Fruit fly (Drosophila melanogaster) whole organism, prepupa: ENCODE results near the gene prt.
A peak's percentile ranks its signal among the peaks of the same experiment; 100 is the strongest.

ENCODE experiments used
- Blimp-1 ChIP-seq: fragments of 200-800 bp; sonication (Bioruptor generic); optimal IDR thresholded peaks from 3 replicates; lab custom pipeline; 2017; ENCODE audit warnings: missing biosample characterization, missing genetic modification characterization, mild to moderate bottlenecking, moderate library complexity, missing genetic modification reagents
- CG10669 ChIP-seq: fragments of 200-800 bp; sonication (Bioruptor generic); optimal IDR thresholded peaks from 3 replicates; lab custom pipeline; 2018; ENCODE audit warnings: missing biosample characterization, mild to moderate bottlenecking, missing genetic modification characterization, moderate library complexity
- CG11294 ChIP-seq: fragments of 200-800 bp; sonication (Bioruptor generic); IDR thresholded peaks from 2 replicates; pipeline ENCODE4 v1.3.6; 2022; ENCODE audit warnings: missing biosample characterization, missing genetic modification characterization
- CG11762 ChIP-seq: fragments of 200-800 bp; sonication (Bioruptor generic); optimal IDR thresholded peaks from 3 replicates; lab custom pipeline; 2016; ENCODE audit warnings: missing biosample characterization, missing genetic modification characterization; ENCODE audit not compliant: insufficient read depth
- CG11902 ChIP-seq: fragments of 200-800 bp; sonication (Bioruptor generic); optimal IDR thresholded peaks from 3 replicates; lab custom pipeline; 2016; ENCODE audit warnings: missing biosample characterization, missing genetic modification characterization
- CG15336 ChIP-seq: fragments of 200-800 bp; sonication (Bioruptor generic); IDR thresholded peaks from 2 replicates; pipeline ENCODE4 v1.3.6; 2022; ENCODE audit warnings: missing biosample characterization, missing genetic modification characterization
- CG1621 ChIP-seq: fragments of 200-800 bp; sonication (Bioruptor generic); optimal IDR thresholded peaks from 3 replicates; lab custom pipeline; 2018; ENCODE audit warnings: missing biosample characterization, mild to moderate bottlenecking, missing genetic modification characterization
- CG16779 ChIP-seq: fragments of 200-800 bp; sonication (Bioruptor generic); optimal IDR thresholded peaks from 3 replicates; lab custom pipeline; 2017; ENCODE audit warnings: missing biosample characterization, mild to moderate bottlenecking, missing genetic modification characterization
- CG3032 ChIP-seq: fragments of 200-800 bp; optimal IDR thresholded peaks from 2 replicates; lab custom pipeline; 2019; ENCODE audit warnings: missing biosample characterization, mild to moderate bottlenecking, missing genetic modification characterization, moderate library complexity
- CG31627 ChIP-seq: fragments of 200-800 bp; sonication (Bioruptor generic); optimal IDR thresholded peaks from 3 replicates; lab custom pipeline; 2016; ENCODE audit warnings: missing biosample characterization, missing genetic modification characterization
- CG32006 ChIP-seq: fragments of 200-800 bp; sonication (Bioruptor generic); optimal IDR thresholded peaks from 3 replicates; lab custom pipeline; 2017; ENCODE audit warnings: missing biosample characterization, mild to moderate bottlenecking, missing genetic modification characterization
- CG6163 ChIP-seq: fragments of 200-800 bp; sonication (Bioruptor generic); IDR thresholded peaks from 3 replicates; pipeline ENCODE4 v1.3.6; 2022; ENCODE audit warnings: missing biosample characterization, missing genetic modification characterization
- CG6276 ChIP-seq: fragments of 200-800 bp; sonication (Bioruptor generic); optimal IDR thresholded peaks from 2 replicates; lab custom pipeline; 2017; ENCODE audit warnings: missing biosample characterization, mild to moderate bottlenecking, missing genetic modification characterization
- CG6792 ChIP-seq: fragments of 200-800 bp; sonication (Bioruptor generic); optimal IDR thresholded peaks from 3 replicates; lab custom pipeline; 2016; ENCODE audit warnings: missing biosample characterization, missing genetic modification characterization
- CG6854 ChIP-seq: fragments of 200-800 bp; sonication (Bioruptor generic); optimal IDR thresholded peaks from 2 replicates; lab custom pipeline; 2017; ENCODE audit warnings: missing biosample characterization, mild to moderate bottlenecking, missing genetic modification characterization
- CG7368 ChIP-seq: fragments of 200-800 bp; sonication (Bioruptor generic); optimal IDR thresholded peaks from 3 replicates; lab custom pipeline; 2016; ENCODE audit warnings: missing biosample characterization, missing genetic modification characterization
- CG8119 ChIP-seq: fragments of 200-800 bp; sonication (Bioruptor generic); IDR thresholded peaks from 3 replicates; pipeline ENCODE4 v1.3.6; 2022; ENCODE audit warnings: missing biosample characterization, missing genetic modification characterization
- CG8632 ChIP-seq: fragments of 200-800 bp; sonication (Bioruptor generic); optimal IDR thresholded peaks from 3 replicates; lab custom pipeline; 2016; ENCODE audit warnings: missing biosample characterization, missing genetic modification characterization
- CG9139 ChIP-seq: fragments of 200-800 bp; sonication (Bioruptor generic); optimal IDR thresholded peaks from 3 replicates; lab custom pipeline; 2017; ENCODE audit warnings: missing biosample characterization, mild to moderate bottlenecking, missing genetic modification characterization
- Eip75B ChIP-seq: fragments of 200-800 bp; sonication (Bioruptor generic); optimal IDR thresholded peaks from 3 replicates; lab custom pipeline; 2016; ENCODE audit warnings: missing biosample characterization, missing genetic modification characterization
- Eip78C ChIP-seq: fragments of 200-800 bp; sonication (Bioruptor generic); peaks from one replicate; lab custom pipeline; 2016; ENCODE audit warnings: missing biosample characterization, missing genetic modification characterization
- Eip93F ChIP-seq: fragments of 200-800 bp; sonication (Bioruptor generic); optimal IDR thresholded peaks from 2 replicates; lab custom pipeline; 2016; ENCODE audit warnings: missing biosample characterization, mild to moderate bottlenecking, missing genetic modification characterization
- Ets21C ChIP-seq: fragments of 200-800 bp; sonication (Bioruptor generic); optimal IDR thresholded peaks from 3 replicates; lab custom pipeline; 2016; ENCODE audit warnings: missing biosample characterization, missing genetic modification characterization
- Ets96B ChIP-seq: fragments of 200-800 bp; optimal IDR thresholded peaks from 2 replicates; lab custom pipeline; 2019; ENCODE audit warnings: missing biosample characterization, mild to moderate bottlenecking, missing genetic modification characterization, moderate library complexity
- Gug ChIP-seq: fragments of 200-800 bp; sonication (Bioruptor generic); IDR thresholded peaks from 2 replicates; pipeline ENCODE4 v1.3.6; 2022; ENCODE audit warnings: missing biosample characterization, missing genetic modification characterization
- Hr38 ChIP-seq: sonication (Bioruptor generic); optimal IDR thresholded peaks from 2 replicates; lab custom pipeline; 2016; ENCODE audit warnings: missing biosample characterization, missing genetic modification characterization
- Hr39 ChIP-seq: fragments of 200-800 bp; sonication (Bioruptor generic); optimal IDR thresholded peaks from 2 replicates; lab custom pipeline; 2016; ENCODE audit warnings: missing biosample characterization, missing genetic modification characterization
- Hr4 ChIP-seq: fragments of 200-800 bp; sonication (Bioruptor generic); optimal IDR thresholded peaks from 3 replicates; lab custom pipeline; 2016; ENCODE audit warnings: missing biosample characterization, missing genetic modification characterization
- Lpt ChIP-seq: fragments of 200-800 bp; sonication (Bioruptor generic); optimal IDR thresholded peaks from 3 replicates; lab custom pipeline; 2016; ENCODE audit warnings: missing biosample characterization, missing genetic modification characterization
- Met ChIP-seq: fragments of 200-800 bp; sonication (Bioruptor generic); optimal IDR thresholded peaks from 3 replicates; lab custom pipeline; 2016; ENCODE audit warnings: missing biosample characterization, missing genetic modification characterization
- OdsH ChIP-seq: fragments of 200-800 bp; sonication (Bioruptor generic); optimal IDR thresholded peaks from 3 replicates; lab custom pipeline; 2016; ENCODE audit warnings: missing biosample characterization, missing genetic modification characterization
- Smox ChIP-seq: fragments of 200-800 bp; sonication (Bioruptor generic); optimal IDR thresholded peaks from 3 replicates; lab custom pipeline; 2016; ENCODE audit warnings: missing biosample characterization, missing genetic modification characterization
- Sox102F ChIP-seq: fragments of 200-800 bp; sonication (Bioruptor generic); optimal IDR thresholded peaks from 2 replicates; lab custom pipeline; 2016; ENCODE audit warnings: missing biosample characterization, mild to moderate bottlenecking, missing genetic modification characterization
- Sox14 ChIP-seq: fragments of 200-800 bp; sonication (Bioruptor generic); optimal IDR thresholded peaks from 3 replicates; lab custom pipeline; 2016; ENCODE audit warnings: missing biosample characterization, missing genetic modification characterization
- achi ChIP-seq: fragments of 200-800 bp; sonication (Bioruptor generic); optimal IDR thresholded peaks from 3 replicates; lab custom pipeline; 2016; ENCODE audit warnings: missing biosample characterization, missing genetic modification characterization
- acj6 ChIP-seq: fragments of 200-800 bp; sonication (Bioruptor generic); optimal IDR thresholded peaks from 3 replicates; lab custom pipeline; 2016; ENCODE audit warnings: missing biosample characterization, missing genetic modification characterization
- cyc ChIP-seq: fragments of 200-800 bp; sonication (Bioruptor generic); optimal IDR thresholded peaks from 3 replicates; lab custom pipeline; 2016; ENCODE audit warnings: missing biosample characterization, missing genetic modification characterization
- dac ChIP-seq: fragments of 200-800 bp; sonication (Bioruptor generic); optimal IDR thresholded peaks from 2 replicates; lab custom pipeline; 2017; ENCODE audit warnings: missing biosample characterization, mild to moderate bottlenecking, missing genetic modification characterization
- dsx ChIP-seq: fragments of 200-800 bp; optimal IDR thresholded peaks from 3 replicates; lab custom pipeline; 2019; ENCODE audit warnings: missing biosample characterization, mild to moderate bottlenecking, missing genetic modification characterization, moderate library complexity; ENCODE audit not compliant: poor library complexity, severe bottlenecking
- eg ChIP-seq: fragments of 200-800 bp; sonication (Bioruptor generic); IDR thresholded peaks from 3 replicates; pipeline ENCODE4 v1.3.6; 2022; ENCODE audit warnings: missing biosample characterization, missing genetic modification characterization
- esn ChIP-seq: fragments of 200-800 bp; sonication (Bioruptor generic); optimal IDR thresholded peaks from 2 replicates; lab custom pipeline; 2016; ENCODE audit warnings: missing biosample characterization, mild to moderate bottlenecking, missing genetic modification characterization, moderate library complexity
- fd59A ChIP-seq: fragments of 200-800 bp; sonication (Bioruptor generic); optimal IDR thresholded peaks from 2 replicates; lab custom pipeline; 2017; ENCODE audit warnings: missing biosample characterization, mild to moderate bottlenecking, missing genetic modification characterization, missing genetic modification reagents
- fkh ChIP-seq: fragments of 200-800 bp; sonication (Bioruptor generic); optimal IDR thresholded peaks from 3 replicates; lab custom pipeline; 2017; ENCODE audit warnings: missing biosample characterization, mild to moderate bottlenecking, missing genetic modification characterization, moderate library complexity
- net ChIP-seq: fragments of 200-800 bp; sonication (Bioruptor generic); optimal IDR thresholded peaks from 3 replicates; lab custom pipeline; 2016; ENCODE audit warnings: missing biosample characterization, missing genetic modification characterization
- salr ChIP-seq, 2 experiments: fragments of 200-800 bp; sonication (Bioruptor generic); optimal IDR thresholded peaks; 3 replicates each; lab custom pipeline; 2016 to 2018; ENCODE audit warnings: missing biosample characterization in 2 of 2, missing genetic modification characterization in 2 of 2, mild to moderate bottlenecking in 1 of 2
- spab ChIP-seq: fragments of 200-800 bp; sonication (Bioruptor generic); optimal IDR thresholded peaks from 2 replicates; lab custom pipeline; 2017; ENCODE audit warnings: missing biosample characterization, mild to moderate bottlenecking, missing genetic modification characterization, missing genetic modification reagents
- ss ChIP-seq, 2 experiments: fragments of 200-800 bp; sonication (Bioruptor generic); optimal IDR thresholded peaks; 2 replicates in 1 of 2; 3 replicates in 1 of 2; lab custom pipeline; 2017 to 2018; ENCODE audit warnings: mild to moderate bottlenecking in 2 of 2, missing biosample characterization in 2 of 2, missing genetic modification characterization in 2 of 2, moderate library complexity in 1 of 2
- svp ChIP-seq: fragments of 200-800 bp; sonication (Bioruptor generic); peaks from one replicate; lab custom pipeline; 2016; ENCODE audit warnings: missing biosample characterization, missing genetic modification characterization
- topi ChIP-seq: fragments of 200-800 bp; sonication (Bioruptor generic); optimal IDR thresholded peaks from 3 replicates; lab custom pipeline; 2016; ENCODE audit warnings: missing biosample characterization, missing genetic modification characterization

The prt gene

DNA sequence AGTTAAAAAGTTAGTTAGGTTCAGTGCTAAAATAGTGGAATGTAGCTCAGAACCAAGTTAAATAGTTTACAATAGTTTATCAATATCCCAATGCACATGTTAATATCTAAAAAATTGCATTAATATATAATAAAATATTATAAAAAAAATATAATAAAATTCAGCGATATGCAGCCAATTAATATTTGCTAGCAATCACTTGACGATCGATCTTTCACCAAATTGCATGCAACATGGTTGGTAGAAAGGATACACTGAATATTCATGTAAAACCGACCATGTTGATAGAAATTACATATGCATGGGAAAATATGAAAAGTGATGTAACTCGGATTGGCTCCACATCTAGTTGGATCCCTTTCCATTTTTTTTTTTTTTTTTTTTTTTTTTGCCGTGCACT lies 23.2 kb downstream of the prt start (continued):
- no peak for TF ChIP-seq salr (GFP tag; optimal IDR thresholded peaks at IDR 0.05; lab: Kevin White, UChicago)
- TF ChIP-seq Gug (GFP tag; lab: Robert Waterston, UW) = no peak
- TF ChIP-seq acj6 (GFP tag; lab: Kevin White, UChicago) = no peak
- TF ChIP-seq CG15336 (GFP tag; lab: Robert Waterston, UW) = no peak; the same call in 1 of the 2 replicates
- no peak for TF ChIP-seq esn (GFP tag; lab: Kevin White, UChicago)
- no peak for TF ChIP-seq CG1621 (tag; lab: Kevin White, UChicago)
- TF ChIP-seq CG11902 (GFP tag; lab: Kevin White, UChicago) = no peak
- no peak for TF ChIP-seq CG11294 (GFP tag; lab: Robert Waterston, UW)
- TF ChIP-seq dac = peak; percentile 18
- TF ChIP-seq ss (GFP tag; optimal IDR thresholded peaks at IDR 0.05; lab: Kevin White, UChicago) = no peak
- TF ChIP-seq CG16779 (tag; lab: Kevin White, UChicago) = no peak
- no peak for TF ChIP-seq svp (GFP tag; lab: Kevin White, UChicago)
- peak; percentile 24 for TF ChIP-seq CG6276 (GFP tag; lab: Kevin White, UChicago)
- TF ChIP-seq Hr4 (GFP tag; lab: Kevin White, UChicago) = peak; percentile 20
- TF ChIP-seq CG10669 (GFP tag; lab: Kevin White, UChicago) = no peak
- no peak for TF ChIP-seq fkh

dm6 chr3R:23674369-23674768 lies 24.5 kb downstream of the prt start:
- peak; percentile 55 for TF ChIP-seq Eip75B (GFP tag; lab: Kevin White, UChicago)
- peak; percentile 76 for TF ChIP-seq svp (GFP tag; lab: Kevin White, UChicago)
- no peak for TF ChIP-seq dsx (GFP tag; lab: Kevin White, UChicago)
- no peak for TF ChIP-seq CG6854 (GFP tag; lab: Kevin White, UChicago)
- no peak for TF ChIP-seq acj6 (GFP tag; lab: Kevin White, UChicago)
- TF ChIP-seq CG11902 (GFP tag; lab: Kevin White, UChicago) = no peak
- peak; percentile 86 for TF ChIP-seq Eip78C (GFP tag; lab: Kevin White, UChicago)
- TF ChIP-seq CG3032 = no peak
- TF ChIP-seq ss (GFP tag; optimal IDR thresholded peaks at IDR 0.05; lab: Kevin White, UChicago) = no peak
- peak; percentile 59 for TF ChIP-seq CG15336 (GFP tag; lab: Robert Waterston, UW)
- TF ChIP-seq cyc (GFP tag; lab: Kevin White, UChicago) = no peak
- peak; percentile 29 for TF ChIP-seq topi (GFP tag; lab: Kevin White, UChicago)
- TF ChIP-seq CG1621 (tag; lab: Kevin White, UChicago) = no peak
- no peak for TF ChIP-seq Ets21C (GFP tag; lab: Kevin White, UChicago)
- TF ChIP-seq fkh = no peak
- TF ChIP-seq Met (GFP tag; lab: Kevin White, UChicago) = peak; percentile 32
- peak; percentile 42 for TF ChIP-seq CG6792 (GFP tag; lab: Kevin White, UChicago)
- TF ChIP-seq net = peak; percentile 37
- no peak for TF ChIP-seq Ets96B
- no peak for TF ChIP-seq fd59A (GFP tag; lab: Kevin White, UChicago)
- peak; percentile 19 for TF ChIP-seq achi (GFP tag; lab: Kevin White, UChicago)
- no peak for TF ChIP-seq Hr38 (GFP tag; lab: Kevin White, UChicago)
- TF ChIP-seq CG6163 = no peak
- TF ChIP-seq CG6276 (GFP tag; lab: Kevin White, UChicago) = no peak
- no peak for TF ChIP-seq Blimp-1 (GFP tag; lab: Kevin White, UChicago)
- TF ChIP-seq CG11762 (GFP tag; lab: Kevin White, UChicago) = no peak
- TF ChIP-seq Sox14 (GFP tag; lab: Kevin White, UChicago) = no peak
- peak; percentile 35 for TF ChIP-seq OdsH (GFP tag; lab: Kevin White, UChicago)
- TF ChIP-seq CG8632 = peak; percentile 22
- TF ChIP-seq CG32006 = peak; percentile 58
- peak; percentile 42 for TF ChIP-seq Sox102F
- TF ChIP-seq CG9139 (GFP tag; lab: Kevin White, UChicago) = no peak
- peak; percentile 24 for TF ChIP-seq CG31627
- TF ChIP-seq CG8119 = peak; percentile 37; the same call in 1 of the 3 replicates
- no peak for TF ChIP-seq Eip93F (GFP tag; lab: Kevin White, UChicago)
- no peak for TF ChIP-seq spab (GFP tag; lab: Kevin White, UChicago)
- 0 out of 3 replicates have a peak, but pooled peaks have one; percentile 12 for TF ChIP-seq eg (GFP tag; lab: Robert Waterston, UW)
- TF ChIP-seq CG7368 = no peak
- TF ChIP-seq Smox = peak; percentile 38
- TF ChIP-seq Lpt = no peak
- no peak for TF ChIP-seq CG10669 (GFP tag; lab: Kevin White, UChicago)
- TF ChIP-seq CG11294 (GFP tag; lab: Robert Waterston, UW) = no peak
- no peak for TF ChIP-seq Gug (GFP tag; lab: Robert Waterston, UW)
- peak; percentile 5 for TF ChIP-seq Hr39 (GFP tag; lab: Kevin White, UChicago)
